Fruit fly (Drosophila melanogaster) whole organism, embryonic: ENCODE data around the gene TfIIA-S.
A peak's percentile ranks its signal among the peaks of the same experiment; 100 is the strongest.

Experiments
- Adf1 ChIP-seq: fragments of 200-800 bp; sonication (Bioruptor generic); IDR thresholded peaks from 2 replicates; pipeline ENCODE4 v1.3.6; 2022; ENCODE audit warnings: missing biosample characterization, missing genetic modification characterization
- C15 ChIP-seq: fragments of 200-800 bp; sonication (Bioruptor generic); IDR thresholded peaks from 3 replicates; pipeline ENCODE4 v1.3.6; 2022; ENCODE audit warnings: missing biosample characterization, missing genetic modification characterization
- CG10979 ChIP-seq: fragments of 200-800 bp; sonication (Bioruptor generic); optimal IDR thresholded peaks from 2 replicates; lab custom pipeline; 2018; ENCODE audit warnings: missing biosample characterization, mild to moderate bottlenecking, missing genetic modification characterization, moderate library complexity
- CG11247 ChIP-seq: fragments of 200-800 bp; sonication (Bioruptor generic); IDR thresholded peaks from 2 replicates; pipeline ENCODE4 v1.3.6; 2022; ENCODE audit warnings: missing biosample characterization, missing genetic modification characterization
- CG11695 ChIP-seq: fragments of 200-800 bp; sonication (Bioruptor generic); IDR thresholded peaks from 3 replicates; pipeline ENCODE4 v1.3.6; 2022; ENCODE audit warnings: missing biosample characterization, missing genetic modification characterization
- CG12744 ChIP-seq: fragments of 200-800 bp; sonication (Bioruptor generic); optimal IDR thresholded peaks from 2 replicates; lab custom pipeline; 2016; ENCODE audit warnings: missing biosample characterization, missing genetic modification characterization
- CG12942 ChIP-seq: fragments of 200-800 bp; sonication (Bioruptor generic); optimal IDR thresholded peaks from 3 replicates; lab custom pipeline; 2016; ENCODE audit warnings: missing biosample characterization, missing genetic modification characterization
- CG13424 ChIP-seq: fragments of 200-800 bp; sonication (Bioruptor generic); optimal IDR thresholded peaks from 2 replicates; lab custom pipeline; 2019; ENCODE audit warnings: missing biosample characterization, mild to moderate bottlenecking, missing genetic modification characterization, moderate library complexity
- CG14860 ChIP-seq: fragments of 200-800 bp; sonication (Bioruptor generic); IDR thresholded peaks from 3 replicates; pipeline ENCODE4 v1.3.6; 2022; ENCODE audit warnings: missing biosample characterization, missing genetic modification characterization; ENCODE audit not compliant: partially characterized antibody
- CG15073 ChIP-seq: fragments of 200-800 bp; sonication (Bioruptor generic); optimal IDR thresholded peaks from 2 replicates; lab custom pipeline; 2016; ENCODE audit warnings: missing biosample characterization, missing genetic modification characterization
- CG15514 ChIP-seq: fragments of 200-800 bp; sonication (Bioruptor generic); optimal IDR thresholded peaks from 3 replicates; lab custom pipeline; 2017; ENCODE audit warnings: missing biosample characterization, missing genetic modification characterization, mild to moderate bottlenecking, moderate library complexity, missing genetic modification reagents
- CG17568 ChIP-seq: fragments of 200-800 bp; sonication (Bioruptor generic); optimal IDR thresholded peaks from 2 replicates; lab custom pipeline; 2018; ENCODE audit warnings: missing biosample characterization, mild to moderate bottlenecking, missing genetic modification characterization, moderate library complexity
- CG17829 ChIP-seq: fragments of 200-800 bp; optimal IDR thresholded peaks from 2 replicates; lab custom pipeline; 2019; ENCODE audit warnings: missing biosample characterization, mild to moderate bottlenecking, missing genetic modification characterization, moderate library complexity
- CG30431 ChIP-seq: fragments of 200-800 bp; sonication (Bioruptor generic); optimal IDR thresholded peaks from 2 replicates; lab custom pipeline; 2017; ENCODE audit warnings: missing biosample characterization, missing genetic modification characterization
- CG31441 ChIP-seq: fragments of 200-800 bp; sonication (Bioruptor generic); IDR thresholded peaks from 2 replicates; pipeline ENCODE4 v1.3.6; 2022; ENCODE audit warnings: missing biosample characterization, missing genetic modification characterization
- CG33557 ChIP-seq: fragments of 200-800 bp; sonication (Bioruptor generic); optimal IDR thresholded peaks from 2 replicates; lab custom pipeline; 2019; ENCODE audit warnings: missing biosample characterization, mild to moderate bottlenecking, missing genetic modification characterization, moderate library complexity
- CG5953 ChIP-seq: fragments of 200-800 bp; sonication (Bioruptor generic); IDR thresholded peaks from 2 replicates; pipeline ENCODE4 v1.3.6; 2022; ENCODE audit warnings: missing biosample characterization, missing genetic modification characterization
- CG6689 ChIP-seq: fragments of 200-800 bp; sonication (Bioruptor generic); IDR thresholded peaks from 2 replicates; pipeline ENCODE4 v1.3.6; 2022; ENCODE audit warnings: missing biosample characterization, missing genetic modification characterization
- CG7963 ChIP-seq: fragments of 200-800 bp; sonication (Bioruptor generic); IDR thresholded peaks from 3 replicates; pipeline ENCODE4 v1.3.6; 2022; ENCODE audit warnings: missing biosample characterization, missing genetic modification characterization; ENCODE audit not compliant: partially characterized antibody
- CG9932 ChIP-seq: fragments of 200-800 bp; sonication (Bioruptor generic); IDR thresholded peaks from 2 replicates; pipeline ENCODE4 v1.3.6; 2022; ENCODE audit warnings: missing biosample characterization, missing genetic modification characterization
- Dad ChIP-seq: fragments of 200-800 bp; sonication (Bioruptor generic); optimal IDR thresholded peaks from 3 replicates; lab custom pipeline; 2016; ENCODE audit warnings: missing biosample characterization, missing genetic modification characterization
- Deaf1 ChIP-seq: fragments of 200-800 bp; optimal IDR thresholded peaks from 3 replicates; lab custom pipeline; 2019; ENCODE audit warnings: missing biosample characterization, mild to moderate bottlenecking, missing genetic modification characterization, moderate library complexity
- Dip3 ChIP-seq: fragments of 200-800 bp; sonication (Bioruptor generic); optimal IDR thresholded peaks from 3 replicates; lab custom pipeline; 2016; ENCODE audit warnings: missing biosample characterization, missing genetic modification characterization
- Fer1 ChIP-seq: fragments of 200-800 bp; sonication (Bioruptor generic); optimal IDR thresholded peaks from 2 replicates; lab custom pipeline; 2017; ENCODE audit warnings: missing biosample characterization, mild to moderate bottlenecking, missing genetic modification characterization
- HLH4C ChIP-seq: fragments of 200-800 bp; sonication (Bioruptor generic); IDR thresholded peaks from 3 replicates; pipeline ENCODE4 v1.3.6; 2022; ENCODE audit warnings: missing biosample characterization, missing genetic modification characterization; ENCODE audit not compliant: partially characterized antibody
- Hand ChIP-seq: fragments of 200-800 bp; sonication (Bioruptor generic); optimal IDR thresholded peaks from 2 replicates; lab custom pipeline; 2017; ENCODE audit warnings: mild to moderate bottlenecking, missing biosample characterization, missing genetic modification reagents, missing genetic modification characterization
- Hmr ChIP-seq: fragments of 200-800 bp; sonication (Bioruptor generic); optimal IDR thresholded peaks from 3 replicates; lab custom pipeline; 2017; ENCODE audit warnings: mild to moderate bottlenecking, missing biosample characterization, missing genetic modification reagents, missing genetic modification characterization
- Hr51 ChIP-seq, 2 experiments: fragments of 200-800 bp; sonication (Bioruptor generic); optimal IDR thresholded peaks; 2 replicates in 1 of 2; 3 replicates in 1 of 2; lab custom pipeline; 2016 to 2018; ENCODE audit warnings: missing biosample characterization in 2 of 2, missing genetic modification characterization in 2 of 2, mild to moderate bottlenecking in 1 of 2, moderate library complexity in 1 of 2
- Optix ChIP-seq: fragments of 200-800 bp; sonication (Bioruptor generic); IDR thresholded peaks from 3 replicates; pipeline ENCODE4 v1.3.6; 2022; ENCODE audit warnings: missing biosample characterization, missing genetic modification characterization
- Trl ChIP-seq, 3 experiments: fragments of >200 bp in 2 of 3; fragments of 200-800 bp in 1 of 3; sonication (Bioruptor generic) in 1 of 3; optimal IDR thresholded peaks; 2 replicates in 1 of 3; 3 replicates in 2 of 3; lab custom pipeline; 2016 to 2017; ENCODE audit warnings: missing biosample characterization in 1 of 3, missing genetic modification characterization in 1 of 3
- ara ChIP-seq: fragments of 200-800 bp; sonication (Bioruptor generic); IDR thresholded peaks from 2 replicates; pipeline ENCODE4 v1.3.6; 2022; ENCODE audit warnings: missing biosample characterization, missing genetic modification characterization
- bowl ChIP-seq: fragments of 200-800 bp; sonication (Bioruptor generic); IDR thresholded peaks from 2 replicates; pipeline ENCODE4 v1.3.6; 2022; ENCODE audit warnings: missing biosample characterization, missing genetic modification characterization
- bsh ChIP-seq, 2 experiments: fragments of 200-800 bp; sonication (Bioruptor generic); optimal IDR thresholded peaks; 2 replicates each; lab custom pipeline; 2017 to 2018; ENCODE audit warnings: mild to moderate bottlenecking in 2 of 2, missing biosample characterization in 2 of 2, missing genetic modification characterization in 2 of 2, moderate library complexity in 1 of 2
- chm ChIP-seq: fragments of 200-800 bp; sonication (Bioruptor generic); IDR thresholded peaks from 2 replicates; pipeline ENCODE4 v1.3.6; 2022; ENCODE audit warnings: missing biosample characterization, missing genetic modification characterization
- corto ChIP-seq: fragments of 200-800 bp; sonication (Bioruptor generic); optimal IDR thresholded peaks from 2 replicates; lab custom pipeline; 2016; ENCODE audit warnings: missing biosample characterization, mild to moderate bottlenecking, missing genetic modification characterization, moderate library complexity
- cwo ChIP-seq: fragments of 200-800 bp; sonication (Bioruptor generic); optimal IDR thresholded peaks from 3 replicates; lab custom pipeline; 2017; ENCODE audit warnings: missing biosample characterization, missing genetic modification characterization, mild to moderate bottlenecking, moderate library complexity, missing genetic modification reagents
- dmrt99B ChIP-seq: fragments of 200-800 bp; sonication (Bioruptor generic); optimal IDR thresholded peaks from 2 replicates; lab custom pipeline; 2018; ENCODE audit warnings: missing biosample characterization, mild to moderate bottlenecking, missing genetic modification characterization, moderate library complexity
- eve ChIP-seq, 2 experiments: fragments of >200 bp; optimal IDR thresholded peaks; 2 replicates each; lab custom pipeline; 2017; ENCODE audit warnings: missing biosample characterization in 2 of 2, missing genetic modification characterization in 2 of 2
- jumu ChIP-seq: fragments of 200-800 bp; sonication (Bioruptor generic); optimal IDR thresholded peaks from 3 replicates; lab custom pipeline; 2016; ENCODE audit warnings: missing biosample characterization, missing genetic modification characterization
- lbe ChIP-seq: fragments of 200-800 bp; sonication (Bioruptor generic); optimal IDR thresholded peaks from 2 replicates; lab custom pipeline; 2016; ENCODE audit warnings: missing biosample characterization, mild to moderate bottlenecking, missing genetic modification characterization
- peb ChIP-seq: fragments of 200-800 bp; sonication (Bioruptor generic); IDR thresholded peaks from 2 replicates; pipeline ENCODE4 v1.3.6; 2022; ENCODE audit warnings: missing biosample characterization, missing genetic modification characterization
- pum ChIP-seq: fragments of 200-800 bp; sonication (Bioruptor generic); optimal IDR thresholded peaks from 2 replicates; lab custom pipeline; 2016; ENCODE audit warnings: missing biosample characterization, missing genetic modification characterization
- run ChIP-seq: fragments of 200-800 bp; sonication (Bioruptor generic); optimal IDR thresholded peaks from 3 replicates; lab custom pipeline; 2018; ENCODE audit warnings: missing biosample characterization, mild to moderate bottlenecking, missing genetic modification characterization
- sna ChIP-seq: fragments of 200-800 bp; sonication (Bioruptor generic); IDR thresholded peaks from 2 replicates; pipeline ENCODE4 v1.3.6; 2022; ENCODE audit warnings: missing biosample characterization, missing genetic modification characterization; ENCODE audit not compliant: partially characterized antibody
- so ChIP-seq: fragments of 200-800 bp; sonication (Bioruptor generic); IDR thresholded peaks from 3 replicates; pipeline ENCODE4 v1.3.6; 2022; ENCODE audit warnings: missing biosample characterization, missing genetic modification characterization
- ssp ChIP-seq: fragments of 200-800 bp; sonication (Bioruptor generic); IDR thresholded peaks from 2 replicates; pipeline ENCODE4 v1.3.6; 2022; ENCODE audit warnings: missing biosample characterization, missing genetic modification characterization
- tio ChIP-seq: fragments of 200-800 bp; sonication (Bioruptor generic); optimal IDR thresholded peaks from 2 replicates; lab custom pipeline; 2017; ENCODE audit warnings: missing biosample characterization, missing genetic modification characterization, inconsistent platforms
- ttk ChIP-seq: fragments of 200-800 bp; sonication (Bioruptor generic); IDR thresholded peaks from 2 replicates; pipeline ENCODE4 v2.1.2; 2022; ENCODE audit warnings: missing biosample characterization, missing genetic modification characterization
- tup ChIP-seq: fragments of 200-800 bp; sonication (Bioruptor generic); optimal IDR thresholded peaks from 2 replicates; lab custom pipeline; 2016; ENCODE audit warnings: missing biosample characterization, mild to moderate bottlenecking, missing genetic modification characterization, moderate library complexity

The TfIIA-S gene

DNA sequence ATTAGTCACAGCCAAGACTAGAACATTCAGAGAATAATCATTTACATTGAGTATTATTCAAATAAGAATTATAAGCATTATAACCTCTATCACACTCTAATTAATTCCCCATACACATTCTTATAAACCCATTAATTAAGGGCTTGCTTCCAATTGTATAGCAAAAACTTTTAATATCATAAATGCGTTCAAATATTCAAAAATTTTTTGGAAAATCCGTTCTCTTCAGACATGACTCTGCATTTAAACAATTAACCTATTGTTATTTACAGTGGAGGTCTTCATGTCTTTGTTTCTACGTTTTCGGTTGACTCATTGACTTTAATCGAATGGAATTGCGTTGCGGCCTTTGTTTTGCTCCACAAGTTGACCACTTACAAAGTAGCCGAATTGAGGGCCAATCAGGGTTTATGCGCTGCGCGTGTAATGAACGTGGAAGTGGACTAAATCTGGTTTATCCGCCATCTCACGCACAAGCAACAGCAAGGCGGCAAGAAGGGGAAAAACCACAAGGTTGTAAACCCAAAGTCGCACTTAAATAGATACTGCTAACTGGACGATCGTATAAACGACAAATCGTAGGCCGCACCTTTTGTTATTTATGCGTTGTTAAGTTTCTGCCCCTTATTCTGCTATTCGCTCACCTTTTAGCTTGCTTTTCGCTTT is 30.1 kb upstream of the TfIIA-S start (continued):
- TF ChIP-seq CG10979 (tag; lab: Kevin White, UChicago) = no peak
- no peak for TF ChIP-seq dmrt99B
- no peak for TF ChIP-seq CG12942
- peak; percentile 46 for TF ChIP-seq Fer1 (GFP tag; lab: Kevin White, UChicago)
- TF ChIP-seq pum (GFP tag; lab: Kevin White, UChicago) = peak; percentile 24
- peak; percentile 37; the same call in 1 of the 2 replicates for TF ChIP-seq ttk
- TF ChIP-seq CG5953 (GFP tag; lab: Robert Waterston, UW) = 0 out of 2 replicates have a peak, but pooled peaks have one; percentile 12
- TF ChIP-seq CG33557 (GFP tag; lab: Kevin White, UChicago) = no peak
- TF ChIP-seq run (tag; lab: Kevin White, UChicago) = peak; percentile 20
- TF ChIP-seq CG17829 (tag; lab: Kevin White, UChicago) = no peak
- TF ChIP-seq Dip3 (GFP tag; lab: Kevin White, UChicago) = peak; percentile 31
- TF ChIP-seq CG31441 (GFP tag; lab: Robert Waterston, UW) = no peak
- TF ChIP-seq CG9932 = peak; percentile 89
- TF ChIP-seq chm = peak; percentile 73; the same call in 1 of the 2 replicates
- peak; percentile 35 for TF ChIP-seq ssp
- TF ChIP-seq tio (GFP tag; lab: Kevin White, UChicago) = no peak
- peak; percentile 22 for TF ChIP-seq Hand (GFP tag; lab: Kevin White, UChicago)
- TF ChIP-seq CG15073 (GFP tag; lab: Kevin White, UChicago) = no peak
- TF ChIP-seq Trl (optimal IDR thresholded peaks at IDR 0.05; lab: Kevin White, UChicago) = no peak
- TF ChIP-seq Trl (GFP tag; optimal IDR thresholded peaks at IDR 0.05; lab: Kevin White, UChicago) = peak; percentile 14
- peak; percentile 66 for TF ChIP-seq CG11247
- no peak for TF ChIP-seq eve (GFP tag; optimal IDR thresholded peaks at IDR 0.05; lab: Kevin White, UChicago)
- peak; percentile 65 for TF ChIP-seq CG11695 (GFP tag; lab: Robert Waterston, UW)
- TF ChIP-seq ara (GFP tag; lab: Robert Waterston, UW) = peak; percentile 72
- TF ChIP-seq tup = no peak
- TF ChIP-seq CG17568 (GFP tag; lab: Kevin White, UChicago) = no peak
- no peak for TF ChIP-seq sna (GFP tag; lab: Robert Waterston, UW)
- peak; percentile 80 for TF ChIP-seq so
- TF ChIP-seq CG13424 = no peak
- no peak for TF ChIP-seq CG14860 (GFP tag; lab: Robert Waterston, UW)
- TF ChIP-seq Deaf1 = no peak
- TF ChIP-seq peb (GFP tag; lab: Robert Waterston, UW) = no peak
- 0 out of 3 replicates have a peak, but pooled peaks have one; percentile 31 for TF ChIP-seq Optix (GFP tag; lab: Robert Waterston, UW)
- TF ChIP-seq jumu (GFP tag; lab: Kevin White, UChicago) = peak; percentile 43
- no peak for TF ChIP-seq corto (GFP tag; lab: Kevin White, UChicago)
- TF ChIP-seq C15 = peak; percentile 48; the same call in 1 of the 3 replicates
- no peak for TF ChIP-seq HLH4C (GFP tag; lab: Robert Waterston, UW)
- TF ChIP-seq lbe = no peak
- TF ChIP-seq CG6689 = peak; percentile 52
- TF ChIP-seq CG30431 (GFP tag; lab: Kevin White, UChicago) = no peak
- no peak for TF ChIP-seq bowl (GFP tag; lab: Robert Waterston, UW)
- peak; percentile 60 for TF ChIP-seq Adf1 (GFP tag; lab: Robert Waterston, UW)
- peak; percentile 71 for TF ChIP-seq Hmr (GFP tag; lab: Kevin White, UChicago)
- peak; percentile 53 for TF ChIP-seq cwo (GFP tag; lab: Kevin White, UChicago)
- TF ChIP-seq CG12744 (GFP tag; lab: Kevin White, UChicago) = peak; percentile 31
- peak; percentile 61 for TF ChIP-seq CG15514
- peak; percentile 17 to 59 for TF ChIP-seq Hr51 (GFP tag; optimal IDR thresholded peaks at IDR 0.05; lab: Kevin White, UChicago)
- peak; percentile 39 for TF ChIP-seq Dad
- TF ChIP-seq bsh (GFP tag; optimal IDR thresholded peaks at IDR 0.05; lab: Kevin White, UChicago) = peak in 1 of 2 experiments; percentile 5
- TF ChIP-seq CG7963 (GFP tag; lab: Robert Waterston, UW) = no peak
